Fruit fly (Drosophila melanogaster) whole organism, embryonic: ENCODE data around the gene Gmap.

Source experiments
- CG10543 ChIP-seq: fragments of 200-800 bp; sonication (Bioruptor generic); optimal IDR thresholded peaks from 3 replicates; lab custom pipeline; 2017; ENCODE audit warnings: missing biosample characterization, mild to moderate bottlenecking, missing genetic modification characterization, moderate library complexity
- CG10959 ChIP-seq: fragments of 200-800 bp; sonication (Bioruptor generic); IDR thresholded peaks from 2 replicates; pipeline ENCODE4 v1.3.6; 2022; ENCODE audit warnings: missing biosample characterization, missing genetic modification characterization
- CG11456 ChIP-seq: fragments of 200-800 bp; sonication (Bioruptor generic); IDR thresholded peaks from 3 replicates; pipeline ENCODE4 v1.3.6; 2022; ENCODE audit warnings: missing biosample characterization, missing genetic modification characterization
- CG11723 ChIP-seq: fragments of 200-800 bp; sonication (Bioruptor generic); optimal IDR thresholded peaks from 2 replicates; lab custom pipeline; 2017; ENCODE audit warnings: missing biosample characterization, mild to moderate bottlenecking, missing genetic modification characterization
- CG14014 ChIP-seq: fragments of 200-800 bp; sonication (Bioruptor generic); IDR thresholded peaks from 2 replicates; pipeline ENCODE4 v1.3.6; 2022; ENCODE audit warnings: missing biosample characterization, missing genetic modification characterization
- CG16863 ChIP-seq: fragments of 200-800 bp; sonication (Bioruptor generic); optimal IDR thresholded peaks from 3 replicates; lab custom pipeline; 2016; ENCODE audit warnings: missing biosample characterization, missing genetic modification characterization
- CG17186 ChIP-seq: fragments of 200-800 bp; sonication (Bioruptor generic); optimal IDR thresholded peaks from 3 replicates; lab custom pipeline; 2017; ENCODE audit warnings: missing biosample characterization, missing genetic modification reagents, missing genetic modification characterization
- CG17568 ChIP-seq: fragments of 200-800 bp; sonication (Bioruptor generic); optimal IDR thresholded peaks from 2 replicates; lab custom pipeline; 2018; ENCODE audit warnings: missing biosample characterization, mild to moderate bottlenecking, missing genetic modification characterization, moderate library complexity
- CG17912 ChIP-seq: fragments of 200-800 bp; sonication (Bioruptor generic); optimal IDR thresholded peaks from 2 replicates; lab custom pipeline; 2018; ENCODE audit warnings: missing biosample characterization, mild to moderate bottlenecking, missing genetic modification characterization
- CG18011 ChIP-seq: fragments of 200-800 bp; sonication (Bioruptor generic); optimal IDR thresholded peaks from 2 replicates; lab custom pipeline; 2017; ENCODE audit warnings: missing biosample characterization, missing genetic modification characterization, mild to moderate bottlenecking, moderate library complexity, missing genotype
- CG1832 ChIP-seq: fragments of 200-800 bp; sonication (Bioruptor generic); optimal IDR thresholded peaks from 2 replicates; lab custom pipeline; 2017; ENCODE audit warnings: missing biosample characterization, mild to moderate bottlenecking, missing genetic modification characterization, inconsistent platforms
- CG18764 ChIP-seq: fragments of 200-800 bp; sonication (Bioruptor generic); optimal IDR thresholded peaks from 3 replicates; lab custom pipeline; 2016; ENCODE audit warnings: missing biosample characterization, missing genetic modification characterization
- CG30403 ChIP-seq: fragments of 200-800 bp; sonication (Bioruptor generic); optimal IDR thresholded peaks from 3 replicates; lab custom pipeline; 2016; ENCODE audit warnings: missing biosample characterization, missing genetic modification characterization
- CG30431 ChIP-seq: fragments of 200-800 bp; sonication (Bioruptor generic); optimal IDR thresholded peaks from 2 replicates; lab custom pipeline; 2017; ENCODE audit warnings: missing biosample characterization, missing genetic modification characterization
- CG3726 ChIP-seq: fragments of 200-800 bp; sonication (Bioruptor generic); IDR thresholded peaks from 3 replicates; pipeline ENCODE4, ENCODE4 v1.3.6; 2022; ENCODE audit warnings: missing biosample characterization, missing genetic modification characterization
- CG3838 ChIP-seq: fragments of 200-800 bp; sonication (Bioruptor generic); optimal IDR thresholded peaks from 3 replicates; lab custom pipeline; 2016; ENCODE audit warnings: missing biosample characterization, missing genetic modification characterization
- CG4282 ChIP-seq: fragments of 200-800 bp; sonication (Bioruptor generic); optimal IDR thresholded peaks from 2 replicates; lab custom pipeline; 2016; ENCODE audit warnings: missing biosample characterization, missing genetic modification characterization
- CG7271 ChIP-seq: fragments of 200-800 bp; sonication (Bioruptor generic); optimal IDR thresholded peaks from 2 replicates; lab custom pipeline; 2018; ENCODE audit warnings: missing biosample characterization, mild to moderate bottlenecking, missing genetic modification characterization, moderate library complexity
- CG7357 ChIP-seq: fragments of 200-800 bp; sonication (Bioruptor generic); IDR thresholded peaks from 3 replicates; pipeline ENCODE4 v1.3.6; 2022; ENCODE audit warnings: missing biosample characterization, missing genetic modification characterization
- CG7372 ChIP-seq: fragments of 200-800 bp; sonication (Bioruptor generic); IDR thresholded peaks from 2 replicates; pipeline ENCODE4 v1.3.6; 2022; ENCODE audit warnings: missing biosample characterization, missing genetic modification characterization
- CG7745 ChIP-seq: fragments of 200-800 bp; sonication (Bioruptor generic); optimal IDR thresholded peaks from 2 replicates; lab custom pipeline; 2018; ENCODE audit warnings: missing biosample characterization, mild to moderate bottlenecking, missing genetic modification characterization, moderate library complexity
- CG8478 ChIP-seq: fragments of >200 bp; optimal IDR thresholded peaks from 2 replicates; lab custom pipeline; 2018
- CG9727 ChIP-seq: fragments of 200-800 bp; sonication (Bioruptor generic); optimal IDR thresholded peaks from 3 replicates; lab custom pipeline; 2017; ENCODE audit warnings: missing biosample characterization, mild to moderate bottlenecking, missing genetic modification characterization
- CG9932 ChIP-seq: fragments of 200-800 bp; sonication (Bioruptor generic); IDR thresholded peaks from 2 replicates; pipeline ENCODE4 v1.3.6; 2022; ENCODE audit warnings: missing biosample characterization, missing genetic modification characterization
- Dll ChIP-seq: fragments of 200-800 bp; sonication (Bioruptor generic); IDR thresholded peaks from 4 replicates; pipeline ENCODE4 v1.3.6; 2022; ENCODE audit warnings: missing biosample characterization, missing genetic modification characterization; ENCODE audit not compliant: partially characterized antibody
- Dref ChIP-seq: fragments of 200-800 bp; sonication (Bioruptor generic); IDR thresholded peaks from 2 replicates; pipeline ENCODE4 v1.3.6; 2022; ENCODE audit warnings: missing biosample characterization, missing genetic modification characterization
- Fer2 ChIP-seq: fragments of 200-800 bp; sonication (Bioruptor generic); optimal IDR thresholded peaks from 2 replicates; lab custom pipeline; 2018; ENCODE audit warnings: missing biosample characterization, mild to moderate bottlenecking, missing genetic modification characterization, moderate library complexity
- H15 ChIP-seq: fragments of 200-800 bp; sonication (Bioruptor generic); IDR thresholded peaks from 3 replicates; pipeline ENCODE4 v1.3.6; 2022; ENCODE audit warnings: missing biosample characterization, missing genetic modification characterization
- Hand ChIP-seq: fragments of 200-800 bp; sonication (Bioruptor generic); optimal IDR thresholded peaks from 2 replicates; lab custom pipeline; 2017; ENCODE audit warnings: mild to moderate bottlenecking, missing biosample characterization, missing genetic modification reagents, missing genetic modification characterization
- Hey ChIP-seq: fragments of 200-800 bp; sonication (Bioruptor generic); optimal IDR thresholded peaks from 3 replicates; lab custom pipeline; 2018; ENCODE audit warnings: missing biosample characterization, mild to moderate bottlenecking, missing genetic modification characterization
- Hsf ChIP-seq: fragments of 200-800 bp; sonication (Bioruptor generic); optimal IDR thresholded peaks from 3 replicates; lab custom pipeline; 2016; ENCODE audit warnings: missing biosample characterization, missing genetic modification characterization
- Rfx ChIP-seq: fragments of 200-800 bp; sonication (Bioruptor generic); IDR thresholded peaks from 2 replicates; pipeline ENCODE4 v1.3.6; 2022; ENCODE audit warnings: missing biosample characterization, missing genetic modification characterization
- Vsx1 ChIP-seq: fragments of 200-800 bp; sonication (Bioruptor generic); optimal IDR thresholded peaks from 2 replicates; lab custom pipeline; 2017; ENCODE audit warnings: missing biosample characterization, mild to moderate bottlenecking, missing genetic modification characterization, missing genetic modification reagents
- br ChIP-seq: fragments of >200 bp; optimal IDR thresholded peaks from 2 replicates; lab custom pipeline; 2017
- ci ChIP-seq: fragments of 200-800 bp; sonication (Bioruptor generic); IDR thresholded peaks from 3 replicates; pipeline ENCODE4 v1.3.6; 2022; ENCODE audit warnings: missing biosample characterization, missing genetic modification characterization
- dan ChIP-seq: fragments of 200-800 bp; sonication (Bioruptor generic); IDR thresholded peaks from 2 replicates; pipeline ENCODE4 v1.3.6; 2022; ENCODE audit warnings: missing biosample characterization, missing genetic modification characterization
- ftz-f1 ChIP-seq: fragments of 200-800 bp; sonication (Bioruptor generic); optimal IDR thresholded peaks from 2 replicates; lab custom pipeline; 2016; ENCODE audit warnings: missing biosample characterization, missing genetic modification characterization
- hkb ChIP-seq, 2 experiments: fragments of 200-800 bp in 1 of 2; fragments of >200 bp in 1 of 2; sonication (Bioruptor generic) in 1 of 2; IDR thresholded peaks in 1 of 2; optimal IDR thresholded peaks in 1 of 2; 2 replicates each; pipeline versions ENCODE4 v1.3.6 to Lab custom; 2017 to 2022; ENCODE audit warnings: missing biosample characterization in 1 of 2, missing genetic modification characterization in 1 of 2
- kah ChIP-seq: fragments of 200-800 bp; sonication (Bioruptor generic); optimal IDR thresholded peaks from 2 replicates; lab custom pipeline; 2018; ENCODE audit warnings: missing biosample characterization, mild to moderate bottlenecking, missing genetic modification characterization
- kay ChIP-seq: fragments of 200-800 bp; sonication (Bioruptor generic); optimal IDR thresholded peaks from 2 replicates; lab custom pipeline; 2016; ENCODE audit warnings: missing biosample characterization, missing genetic modification characterization
- knrl ChIP-seq: fragments of 200-800 bp; sonication (Bioruptor generic); IDR thresholded peaks from 3 replicates; pipeline ENCODE4 v1.3.6; 2022; ENCODE audit warnings: missing biosample characterization, missing genetic modification characterization; ENCODE audit not compliant: partially characterized antibody
- lmd ChIP-seq: fragments of 200-800 bp; sonication (Bioruptor generic); IDR thresholded peaks from 2 replicates; pipeline ENCODE4 v1.3.6; 2022; ENCODE audit warnings: missing biosample characterization, missing genetic modification characterization
- luna ChIP-seq: fragments of 200-800 bp; sonication (Bioruptor generic); optimal IDR thresholded peaks from 2 replicates; lab custom pipeline; 2016; ENCODE audit warnings: missing biosample characterization, missing genetic modification characterization
- mirr ChIP-seq: fragments of 200-800 bp; sonication (Bioruptor generic); optimal IDR thresholded peaks from 3 replicates; lab custom pipeline; 2018; ENCODE audit warnings: missing biosample characterization, mild to moderate bottlenecking, missing genetic modification characterization
- nmo ChIP-seq: fragments of 200-800 bp; sonication (Bioruptor generic); optimal IDR thresholded peaks from 2 replicates; lab custom pipeline; 2018; ENCODE audit warnings: missing biosample characterization, mild to moderate bottlenecking, missing genetic modification characterization, moderate library complexity
- pfk ChIP-seq: fragments of 200-800 bp; sonication (Bioruptor generic); optimal IDR thresholded peaks from 2 replicates; lab custom pipeline; 2018; ENCODE audit warnings: missing biosample characterization, mild to moderate bottlenecking, missing genetic modification characterization, moderate library complexity
- ranshi ChIP-seq: fragments of 200-800 bp; sonication (Bioruptor generic); IDR thresholded peaks from 2 replicates; pipeline ENCODE4 v1.3.6; 2022; ENCODE audit warnings: missing biosample characterization, missing genetic modification characterization
- salm ChIP-seq: fragments of 200-800 bp; sonication (Bioruptor generic); optimal IDR thresholded peaks from 2 replicates; lab custom pipeline; 2018; ENCODE audit warnings: missing biosample characterization, mild to moderate bottlenecking, missing genetic modification characterization
- sd ChIP-seq: fragments of 200-800 bp; sonication (Bioruptor generic); optimal IDR thresholded peaks from 3 replicates; lab custom pipeline; 2018; ENCODE audit warnings: missing biosample characterization, mild to moderate bottlenecking, missing genetic modification characterization, moderate library complexity
- sima ChIP-seq: fragments of 200-800 bp; sonication (Bioruptor generic); optimal IDR thresholded peaks from 2 replicates; lab custom pipeline; 2016; ENCODE audit warnings: missing biosample characterization, missing genetic modification characterization
- sug ChIP-seq: fragments of 200-800 bp; optimal IDR thresholded peaks from 2 replicates; lab custom pipeline; 2019; ENCODE audit warnings: missing biosample characterization, mild to moderate bottlenecking, missing genetic modification characterization, moderate library complexity
- tio ChIP-seq: fragments of 200-800 bp; sonication (Bioruptor generic); optimal IDR thresholded peaks from 2 replicates; lab custom pipeline; 2017; ENCODE audit warnings: missing biosample characterization, missing genetic modification characterization, inconsistent platforms
- trem ChIP-seq: fragments of 200-800 bp; optimal IDR thresholded peaks from 3 replicates; lab custom pipeline; 2019; ENCODE audit warnings: missing biosample characterization, mild to moderate bottlenecking, missing genetic modification characterization, moderate library complexity

Gmap gene

DNA sequence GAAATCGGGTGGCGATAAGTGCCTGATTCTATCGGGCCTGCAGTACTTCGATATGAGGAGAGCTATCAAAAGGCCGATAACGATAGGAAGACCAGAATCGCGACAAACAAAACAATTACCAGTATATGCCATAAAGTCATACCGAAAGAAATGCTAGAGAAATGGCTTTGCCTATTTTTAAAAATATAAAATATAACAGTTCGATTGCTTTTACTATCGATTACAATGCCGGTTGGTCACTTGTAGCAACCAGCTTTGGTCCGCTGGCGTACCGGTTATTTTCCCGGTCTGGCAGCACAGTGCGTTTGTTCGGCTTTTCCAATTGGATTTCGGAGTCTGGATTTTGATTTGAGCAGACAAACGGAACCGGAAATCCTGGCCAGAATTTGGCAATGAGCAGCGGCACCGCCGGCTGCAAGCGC, 24.3 kb upstream of the Gmap start, which contains the start of the genes shtd, CG6294 and CG6299 (continued):
- no peak for TF ChIP-seq CG4282 (GFP tag; lab: Kevin White, UChicago)
- peak; percentile 94 for TF ChIP-seq Dll (GFP tag; lab: Robert Waterston, UW)
- TF ChIP-seq CG17568 (GFP tag; lab: Kevin White, UChicago), result no peak
- no peak for TF ChIP-seq CG11723 (GFP tag; lab: Kevin White, UChicago)
- no peak for TF ChIP-seq CG3726 (GFP tag; lab: Robert Waterston, UW)
- TF ChIP-seq CG17912 (GFP tag; lab: Kevin White, UChicago), result no peak
- TF ChIP-seq CG7357, result no peak
- no peak for TF ChIP-seq CG7271 (tag; lab: Kevin White, UChicago)
- no peak for TF ChIP-seq ftz-f1 (GFP tag; lab: Kevin White, UChicago)
- no peak for TF ChIP-seq ranshi (GFP tag; lab: Robert Waterston, UW)
- no peak for TF ChIP-seq salm (tag; lab: Kevin White, UChicago)
- TF ChIP-seq CG30431 (GFP tag; lab: Kevin White, UChicago), result no peak
- peak; percentile 79 for TF ChIP-seq trem (tag; lab: Kevin White, UChicago)
- no peak for TF ChIP-seq CG8478
- no peak for TF ChIP-seq CG1832
- peak; percentile 9 for TF ChIP-seq CG17186 (GFP tag; lab: Kevin White, UChicago)
- no peak for TF ChIP-seq luna (GFP tag; lab: Kevin White, UChicago)
- TF ChIP-seq nmo (GFP tag; lab: Kevin White, UChicago), result peak; percentile 66
- TF ChIP-seq CG30403 (GFP tag; lab: Kevin White, UChicago), result peak; percentile 34
- TF ChIP-seq Hand (GFP tag; lab: Kevin White, UChicago), result no peak
- TF ChIP-seq lmd (GFP tag; lab: Robert Waterston, UW), result no peak
- TF ChIP-seq Vsx1 (GFP tag; lab: Kevin White, UChicago), result no peak
- TF ChIP-seq br (lab: Kevin White, UChicago), result no peak
- no peak for TF ChIP-seq CG11456 (GFP tag; lab: Robert Waterston, UW)
- no peak for TF ChIP-seq ci
- TF ChIP-seq CG18011 (GFP tag; lab: Kevin White, UChicago), result peak; percentile 98
- no peak for TF ChIP-seq CG10959 (GFP tag; lab: Robert Waterston, UW)
- TF ChIP-seq CG16863 (GFP tag; lab: Kevin White, UChicago), result no peak
- peak; percentile 96 for TF ChIP-seq Dref (GFP tag; lab: Robert Waterston, UW)
- TF ChIP-seq dan (GFP tag; lab: Robert Waterston, UW), result no peak
- no peak for TF ChIP-seq tio (GFP tag; lab: Kevin White, UChicago)
- peak; percentile 86 for TF ChIP-seq knrl (GFP tag; lab: Robert Waterston, UW)
- no peak for TF ChIP-seq hkb (optimal IDR thresholded peaks at IDR 0.05; lab: Kevin White, UChicago)
- no peak for TF ChIP-seq hkb (GFP tag; IDR thresholded peaks at IDR 0.05; lab: Robert Waterston, UW)
- TF ChIP-seq CG18764 (GFP tag; lab: Kevin White, UChicago), result peak; percentile 95
- no peak for TF ChIP-seq CG7745 (tag; lab: Kevin White, UChicago)
- TF ChIP-seq sima (GFP tag; lab: Kevin White, UChicago), result no peak
- TF ChIP-seq sug (tag; lab: Kevin White, UChicago), result no peak
- no peak for TF ChIP-seq CG14014
- no peak for TF ChIP-seq Fer2 (tag; lab: Kevin White, UChicago)
- TF ChIP-seq Hey (tag; lab: Kevin White, UChicago), result no peak

dm6 chrX:15464531-15464930, 22.2 kb upstream of the Gmap start:
- TF ChIP-seq kay (GFP tag; lab: Kevin White, UChicago) (peak; percentile 71), CG9932 (GFP tag; lab: Robert Waterston, UW) (no peak), H15 (GFP tag; lab: Robert Waterston, UW) (no peak), kah (GFP tag; lab: Kevin White, UChicago) (no peak), Hsf (GFP tag; lab: Kevin White, UChicago) (no peak), sd (tag; lab: Kevin White, UChicago) (peak; percentile 88), lmd (GFP tag; lab: Robert Waterston, UW) (no peak), Rfx (GFP tag; lab: Robert Waterston, UW) (no peak), CG7372 (GFP tag; lab: Robert Waterston, UW) (no peak), CG9727 (no peak), pfk (GFP tag; lab: Kevin White, UChicago) (peak; percentile 94), CG3838 (GFP tag; lab: Kevin White, UChicago) (no peak), mirr (GFP tag; lab: Kevin White, UChicago) (peak; percentile 72), CG10543 (GFP tag; lab: Kevin White, UChicago) (peak; percentile 31), sug (tag; lab: Kevin White, UChicago) (peak; percentile 67)
